Fruit fly (Drosophila melanogaster) Kc167 (cell line): ENCODE results near the gene Tmx3.

ENCODE experiments used
- Myc ChIP-seq: fragments of >200 bp; optimal IDR thresholded peaks from 2 replicates; lab custom pipeline; 2017; ENCODE audit warnings: missing external identifiers
- Sin3A ChIP-seq: fragments of >200 bp; optimal IDR thresholded peaks from 2 replicates; lab custom pipeline; 2018; ENCODE audit warnings: missing external identifiers
- h ChIP-seq: fragments of >200 bp; optimal IDR thresholded peaks from 3 replicates; lab custom pipeline; 2018; ENCODE audit warnings: missing external identifiers
- insv ChIP-seq: fragments of >200 bp; optimal IDR thresholded peaks from 3 replicates; lab custom pipeline; 2018; ENCODE audit warnings: missing external identifiers
- psq ChIP-seq: fragments of >200 bp; optimal IDR thresholded peaks from 2 replicates; lab custom pipeline; 2017; ENCODE audit warnings: missing external identifiers
- ttk ChIP-seq: sonication (Bioruptor generic); optimal IDR thresholded peaks from 2 replicates; lab custom pipeline; 2017; ENCODE audit warnings: missing external identifiers

The Tmx3 gene

dm6 chr3L:16232924-16233323 lies 4.0 kb downstream of the Tmx3 start, which contains the start of gene Hsc20:
Gene Hsc20, plus strand, starts transcription at chr3L:16233127.
- TF ChIP-seq ttk (lab: Kevin White, UChicago) (no peak), psq (lab: Kevin White, UChicago) (no peak), Myc (lab: Kevin White, UChicago) (no peak), insv (lab: Kevin White, UChicago) (no peak), h (lab: Kevin White, UChicago) (no peak), Sin3A (lab: Kevin White, UChicago) (no peak)

- TF ChIP-seq Sin3A (lab: Kevin White, UChicago), result no peak
- no peak for TF ChIP-seq Myc (lab: Kevin White, UChicago)
- TF ChIP-seq psq (lab: Kevin White, UChicago), result no peak
These were observed 5.1 kb downstream of the Tmx3 start for dm6 chr3L:16233850-16234494.

dm6 chr3L:16241296-16241695 lies 12.4 kb downstream of the Tmx3 start:
- TF ChIP-seq ttk (lab: Kevin White, UChicago) (no peak), Sin3A (lab: Kevin White, UChicago) (no peak), psq (lab: Kevin White, UChicago) (no peak), insv (lab: Kevin White, UChicago) (no peak)

dm6 chr3L:16252255-16252654 lies 23.4 kb downstream of the Tmx3 start, which contains the start of gene CG13055:
Gene CG13055, minus strand, starts transcription at chr3L:16252355.
- TF ChIP-seq Sin3A (lab: Kevin White, UChicago), result no peak
- no peak for TF ChIP-seq h (lab: Kevin White, UChicago)
- no peak for TF ChIP-seq insv (lab: Kevin White, UChicago)
- TF ChIP-seq psq (lab: Kevin White, UChicago), result no peak
- TF ChIP-seq ttk (lab: Kevin White, UChicago), result no peak
- TF ChIP-seq Myc (lab: Kevin White, UChicago), result no peak

dm6 chr3L:16257118-16257627 lies 28.3 kb downstream of the Tmx3 start, which contains the start of gene CG13054:
Gene CG13054, minus strand, starts transcription at chr3L:16257191.
- TF ChIP-seq psq (lab: Kevin White, UChicago), result no peak
- TF ChIP-seq Sin3A (lab: Kevin White, UChicago), result no peak
- no peak for TF ChIP-seq Myc (lab: Kevin White, UChicago)
- TF ChIP-seq h (lab: Kevin White, UChicago), result no peak
- TF ChIP-seq ttk (lab: Kevin White, UChicago), result no peak
- TF ChIP-seq insv (lab: Kevin White, UChicago), result no peak

- TF ChIP-seq ttk (lab: Kevin White, UChicago) (no peak), h (lab: Kevin White, UChicago) (no peak), psq (lab: Kevin White, UChicago) (no peak), Myc (lab: Kevin White, UChicago) (no peak), Sin3A (lab: Kevin White, UChicago) (no peak), insv (lab: Kevin White, UChicago) (no peak)
These were observed 30.7 kb downstream of the Tmx3 start, which contains the start of gene CG13053 for dm6 chr3L:16259552-16259951. Gene CG13053, minus strand, starts transcription at chr3L:16259722.

dm6 chr3L:16261505-16261904 lies 32.6 kb downstream of the Tmx3 start, which contains the start of gene CG34247:
Gene CG34247, minus strand, starts transcription at chr3L:16261605.
- TF ChIP-seq Myc (lab: Kevin White, UChicago) (no peak), Sin3A (lab: Kevin White, UChicago) (no peak), insv (lab: Kevin White, UChicago) (no peak), psq (lab: Kevin White, UChicago) (no peak), h (lab: Kevin White, UChicago) (no peak), ttk (lab: Kevin White, UChicago) (no peak)

dm6 chr3L:16262440-16262839 lies 33.5 kb downstream of the Tmx3 start, which contains the start of gene CG13071:
Gene CG13071, plus strand, starts transcription at chr3L:16262740.
- TF ChIP-seq psq (lab: Kevin White, UChicago) (no peak), h (lab: Kevin White, UChicago) (no peak), Sin3A (lab: Kevin White, UChicago) (no peak), insv (lab: Kevin White, UChicago) (no peak), Myc (lab: Kevin White, UChicago) (no peak), ttk (lab: Kevin White, UChicago) (no peak)

dm6 chr3L:16263043-16263442 lies 34.1 kb downstream of the Tmx3 start, which contains the start of gene CG13070:
Gene CG13070, plus strand, starts transcription at chr3L:16263343.
- TF ChIP-seq Myc (lab: Kevin White, UChicago), result no peak
- TF ChIP-seq Sin3A (lab: Kevin White, UChicago), result no peak
- TF ChIP-seq ttk (lab: Kevin White, UChicago), result no peak
- no peak for TF ChIP-seq insv (lab: Kevin White, UChicago)
- no peak for TF ChIP-seq psq (lab: Kevin White, UChicago)
- TF ChIP-seq h (lab: Kevin White, UChicago), result no peak

- TF ChIP-seq psq (lab: Kevin White, UChicago) (no peak), ttk (lab: Kevin White, UChicago) (no peak), h (lab: Kevin White, UChicago) (no peak), insv (lab: Kevin White, UChicago) (no peak)
These were observed 36.1 kb downstream of the Tmx3 start, which contains the start of the genes CG13051 and CG13069 for dm6 chr3L:16265000-16265399. Gene CG13051, minus strand, starts transcription at chr3L:16265100. Gene CG13069, plus strand, starts transcription at chr3L:16265385.

dm6 chr3L:16268106-16268733 lies 39.3 kb downstream of the Tmx3 start, which contains the start of gene CG4950:
Gene CG4950, minus strand, starts transcription at chr3L:16268156.
- TF ChIP-seq h (lab: Kevin White, UChicago) (no peak), Myc (lab: Kevin White, UChicago) (no peak), ttk (lab: Kevin White, UChicago) (no peak), Sin3A (lab: Kevin White, UChicago) (no peak), insv (lab: Kevin White, UChicago) (no peak), psq (lab: Kevin White, UChicago) (no peak)
